Fruit fly (Drosophila melanogaster) whole organism, wandering third instar larva: ENCODE data around the gene CG17267.

Source experiments
- Abd-B ChIP-seq: fragments of >200 bp; optimal IDR thresholded peaks from 2 replicates; lab custom pipeline; 2017; ENCODE audit warnings: missing biosample characterization, missing genetic modification characterization
- CG32264 ChIP-seq: fragments of 200-800 bp; sonication (Bioruptor generic); optimal IDR thresholded peaks from 2 replicates; lab custom pipeline; 2016; ENCODE audit warnings: missing biosample characterization, missing genetic modification characterization
- CG9705 ChIP-seq: fragments of 200-800 bp; sonication (Bioruptor generic); optimal IDR thresholded peaks from 2 replicates; lab custom pipeline; 2018; ENCODE audit warnings: missing biosample characterization, mild to moderate bottlenecking, missing genetic modification characterization
- CrebA ChIP-seq: fragments of 200-800 bp; sonication (Bioruptor generic); optimal IDR thresholded peaks from 2 replicates; lab custom pipeline; 2016; ENCODE audit warnings: missing biosample characterization, mild to moderate bottlenecking, missing genetic modification characterization, borderline replicate concordance
- Dfd ChIP-seq: fragments of >200 bp; optimal IDR thresholded peaks from 2 replicates; lab custom pipeline; 2017; ENCODE audit warnings: missing biosample characterization, missing genetic modification characterization
- Dif ChIP-seq: fragments of 200-275, 200-300 bp; sonication (Bioruptor generic); optimal IDR thresholded peaks from 2 replicates; lab custom pipeline; 2018; ENCODE audit warnings: missing biosample characterization, missing genetic modification characterization; ENCODE audit not compliant: partially characterized antibody
- GATAd ChIP-seq: sonication (Bioruptor generic); optimal IDR thresholded peaks from 2 replicates; lab custom pipeline; 2016; ENCODE audit warnings: missing biosample characterization, missing genetic modification characterization
- HLH106 ChIP-seq: fragments of 200-800 bp; optimal IDR thresholded peaks from 3 replicates; lab custom pipeline; 2019; ENCODE audit warnings: missing biosample characterization, mild to moderate bottlenecking, missing genetic modification characterization, moderate library complexity
- Hnf4 ChIP-seq: fragments of 200-800 bp; sonication (Bioruptor generic); optimal IDR thresholded peaks from 2 replicates; lab custom pipeline; 2016; ENCODE audit warnings: missing biosample characterization, mild to moderate bottlenecking, missing genetic modification characterization
- Hr78 ChIP-seq: fragments of >200 bp; optimal IDR thresholded peaks from 2 replicates; lab custom pipeline; 2017; ENCODE audit warnings: missing biosample characterization, missing genetic modification characterization
- Hr83 ChIP-seq: fragments of 200-300 bp; sonication (Bioruptor generic); optimal IDR thresholded peaks from 2 replicates; lab custom pipeline; 2016; ENCODE audit warnings: missing biosample characterization, mild to moderate bottlenecking, missing genetic modification characterization, moderate library complexity; ENCODE audit not compliant: poor library complexity, severe bottlenecking
- Jra ChIP-seq: sonication (Bioruptor generic); optimal IDR thresholded peaks from 2 replicates; lab custom pipeline; 2016; ENCODE audit warnings: missing biosample characterization, missing genetic modification characterization
- Mio ChIP-seq: sonication (Bioruptor generic); optimal IDR thresholded peaks from 2 replicates; lab custom pipeline; 2016; ENCODE audit warnings: missing biosample characterization, missing genetic modification characterization
- Myc ChIP-seq: fragments of >200 bp; optimal IDR thresholded peaks from 2 replicates; lab custom pipeline; 2017
- N ChIP-seq: fragments of >200 bp; optimal IDR thresholded peaks from 2 replicates; lab custom pipeline; 2018; ENCODE audit warnings: missing biosample characterization, missing external identifiers, missing genetic modification characterization
- OdsH ChIP-seq: fragments of 200-800 bp; sonication (Bioruptor generic); optimal IDR thresholded peaks from 2 replicates; lab custom pipeline; 2016; ENCODE audit warnings: missing biosample characterization, mild to moderate bottlenecking, missing genetic modification characterization
- Rel ChIP-seq, 2 experiments: fragments of 200-800 bp; sonication (Bioruptor generic) in 1 of 2; optimal IDR thresholded peaks; 2 replicates in 1 of 2; 3 replicates in 1 of 2; lab custom pipeline; 2016 to 2019; ENCODE audit warnings: mild to moderate bottlenecking in 2 of 2, missing biosample characterization in 2 of 2, missing genetic modification characterization in 2 of 2, moderate library complexity in 1 of 2
- Sp1 ChIP-seq: fragments of 200-800 bp; sonication (Bioruptor generic); optimal IDR thresholded peaks from 3 replicates; lab custom pipeline; 2019; ENCODE audit warnings: missing biosample characterization, mild to moderate bottlenecking, missing genetic modification characterization, moderate library complexity
- Vsx2 ChIP-seq: fragments of 200-300, 225-300 bp; sonication (Bioruptor generic); optimal IDR thresholded peaks from 2 replicates; lab custom pipeline; 2018; ENCODE audit warnings: missing biosample characterization, missing genetic modification characterization; ENCODE audit not compliant: partially characterized antibody
- br ChIP-seq: fragments of 200-800 bp; sonication (Bioruptor generic); optimal IDR thresholded peaks from 2 replicates; lab custom pipeline; 2016; ENCODE audit warnings: missing biosample characterization, missing genetic modification characterization
- brk ChIP-seq: fragments of 200-800 bp; sonication (Bioruptor generic); optimal IDR thresholded peaks from 2 replicates; lab custom pipeline; 2016; ENCODE audit warnings: missing biosample characterization, mild to moderate bottlenecking, missing genetic modification characterization
- dl ChIP-seq, 2 experiments: fragments of 175-275, 200-275 bp in 1 of 2; fragments of 200-275 bp in 1 of 2; sonication (Bioruptor generic); optimal IDR thresholded peaks; lab custom pipeline; 2018; ENCODE audit warnings: mild to moderate bottlenecking in 2 of 2, missing biosample characterization in 2 of 2, missing genetic modification characterization in 2 of 2, moderate library complexity in 2 of 2; ENCODE audit not compliant: partially characterized antibody in 2 of 2, insufficient read depth in 1 of 2
- dmrt93B ChIP-seq: fragments of 200-800 bp; sonication (Bioruptor generic); optimal IDR thresholded peaks from 2 replicates; lab custom pipeline; 2018; ENCODE audit warnings: missing biosample characterization, mild to moderate bottlenecking, missing genetic modification characterization
- dsf ChIP-seq: sonication (Bioruptor generic); optimal IDR thresholded peaks from 2 replicates; lab custom pipeline; 2016; ENCODE audit warnings: missing biosample characterization, missing genetic modification characterization, borderline replicate concordance
- ey ChIP-seq: fragments of 200-800 bp; sonication (Bioruptor generic); optimal IDR thresholded peaks from 2 replicates; lab custom pipeline; 2016; ENCODE audit warnings: missing biosample characterization, missing genetic modification characterization
- foxo ChIP-seq, 2 experiments: fragments of 200-800 bp; sonication (Bioruptor generic); optimal IDR thresholded peaks; 2 replicates in 1 of 2; 3 replicates in 1 of 2; lab custom pipeline; 2016 to 2017; ENCODE audit warnings: missing biosample characterization in 2 of 2, missing genetic modification characterization in 2 of 2
- fru ChIP-seq: fragments of 200-800 bp; sonication (Bioruptor generic); optimal IDR thresholded peaks from 3 replicates; lab custom pipeline; 2016; ENCODE audit warnings: missing biosample characterization, mild to moderate bottlenecking, missing genetic modification characterization
- h ChIP-seq: fragments of 200-800 bp; sonication (Bioruptor generic); optimal IDR thresholded peaks from 3 replicates; lab custom pipeline; 2016; ENCODE audit warnings: missing biosample characterization, mild to moderate bottlenecking, missing genetic modification characterization
- jim ChIP-seq: fragments of 175-275, 200-325 bp; sonication (Bioruptor generic); optimal IDR thresholded peaks from 2 replicates; lab custom pipeline; 2016; ENCODE audit warnings: missing biosample characterization, mild to moderate bottlenecking, missing genetic modification characterization
- lola ChIP-seq: fragments of >200 bp; optimal IDR thresholded peaks from 2 replicates; lab custom pipeline; 2017; ENCODE audit warnings: missing biosample characterization, missing genetic modification characterization
- pan ChIP-seq: fragments of >200 bp; optimal IDR thresholded peaks from 2 replicates; lab custom pipeline; 2017
- psq ChIP-seq: fragments of 200-800 bp; sonication (Bioruptor generic); optimal IDR thresholded peaks from 3 replicates; lab custom pipeline; 2017; ENCODE audit warnings: missing biosample characterization, mild to moderate bottlenecking, missing genetic modification characterization, moderate library complexity
- rgr ChIP-seq: fragments of 200-800 bp; sonication (Bioruptor generic); optimal IDR thresholded peaks from 3 replicates; lab custom pipeline; 2016; ENCODE audit warnings: missing biosample characterization, mild to moderate bottlenecking, missing genetic modification characterization
- sage ChIP-seq: fragments of 200-800 bp; sonication (Bioruptor generic); optimal IDR thresholded peaks from 2 replicates; lab custom pipeline; 2016; ENCODE audit warnings: missing biosample characterization, mild to moderate bottlenecking, missing genetic modification characterization
- sv ChIP-seq: fragments of 200-800 bp; sonication (Bioruptor generic); optimal IDR thresholded peaks from 3 replicates; lab custom pipeline; 2016; ENCODE audit warnings: missing biosample characterization, missing genetic modification characterization
- tai ChIP-seq: sonication (Bioruptor generic); optimal IDR thresholded peaks from 2 replicates; lab custom pipeline; 2016; ENCODE audit warnings: missing biosample characterization, missing genetic modification characterization
- usp ChIP-seq: fragments of >200 bp; optimal IDR thresholded peaks from 2 replicates; lab custom pipeline; 2017; ENCODE audit warnings: missing biosample characterization, missing genetic modification characterization
- woc ChIP-seq: sonication (Bioruptor generic); optimal IDR thresholded peaks from 2 replicates; lab custom pipeline; 2016; ENCODE audit warnings: missing biosample characterization, mild to moderate bottlenecking, missing genetic modification characterization

CG17267 gene

DNA sequence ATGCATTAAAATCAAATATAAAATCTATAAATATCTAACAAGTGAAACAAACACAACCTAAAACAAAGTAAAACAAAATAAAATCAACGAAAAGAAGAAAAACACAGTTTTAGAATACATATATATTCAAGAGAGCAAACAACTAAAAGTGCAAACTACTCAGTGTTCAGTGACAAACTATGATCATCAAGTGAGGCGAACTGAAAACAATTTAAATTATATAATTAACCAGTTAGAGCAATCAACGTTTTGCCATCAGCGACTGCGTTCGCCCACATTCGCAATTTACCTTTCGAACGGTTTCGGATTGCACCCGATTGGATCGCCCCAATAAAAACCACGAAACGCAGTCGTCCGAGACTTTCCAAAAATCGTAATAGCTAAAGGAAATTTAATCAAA lies 40.6 kb upstream of the CG17267 start:
- TF ChIP-seq GATAd (no peak), brk (no peak), Vsx2 (GFP tag; lab: Kevin White, UChicago) (no peak), usp (GFP tag; lab: Kevin White, UChicago) (no peak), dl (GFP tag; optimal IDR thresholded peaks at IDR 0.05; lab: Kevin White, UChicago; ENCODE audit: insufficient read depth in 1 of 2, partially characterized antibody in 2 of 2) (no peak), Hr83 (no peak), HLH106 (tag; lab: Kevin White, UChicago) (no peak), Hr78 (GFP tag; lab: Kevin White, UChicago) (no peak), psq (GFP tag; lab: Kevin White, UChicago) (no peak), sv (GFP tag; lab: Kevin White, UChicago) (no peak), woc (GFP tag; lab: Kevin White, UChicago) (no peak), foxo (GFP tag; optimal IDR thresholded peaks at IDR 0.05; lab: Kevin White, UChicago) (no peak), sage (no peak), h (GFP tag; lab: Kevin White, UChicago) (no peak), Myc (lab: Kevin White, UChicago) (no peak), dmrt93B (GFP tag; lab: Kevin White, UChicago) (no peak)

DNA sequence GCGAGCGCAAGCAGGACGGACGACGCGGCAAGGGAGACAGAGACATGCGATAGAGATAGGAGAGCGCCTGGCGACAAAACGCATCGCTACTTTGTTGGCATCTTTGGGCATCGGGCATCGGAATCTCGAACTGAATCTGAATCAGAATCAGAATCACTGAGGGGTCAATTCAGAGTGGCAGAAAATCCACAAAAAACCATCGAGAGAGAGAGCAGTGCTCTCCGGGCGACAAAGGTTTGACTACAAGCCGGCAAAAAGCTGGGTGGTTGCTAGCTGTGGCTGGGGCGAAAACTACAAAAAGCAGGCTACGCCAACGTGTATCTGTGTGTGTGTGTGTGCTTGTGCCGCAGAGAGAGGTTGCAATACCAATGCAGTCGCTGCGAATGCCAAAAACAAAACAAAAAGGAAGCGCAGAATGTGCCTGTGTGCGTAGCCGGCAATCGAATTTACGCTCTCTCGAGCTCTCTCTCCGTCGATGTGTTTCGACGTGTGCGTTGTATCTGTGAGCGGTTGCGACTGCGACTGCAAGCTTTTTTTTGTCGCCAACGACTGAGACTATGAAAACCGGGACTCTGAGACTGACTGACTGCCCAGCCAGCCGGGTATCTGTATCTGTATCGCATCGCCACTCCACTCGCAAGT lies 39.5 kb upstream of the CG17267 start:
- TF ChIP-seq sage (peak; percentile 94), pan (lab: Kevin White, UChicago) (no peak), GATAd (no peak), Myc (lab: Kevin White, UChicago) (no peak), OdsH (GFP tag; lab: Kevin White, UChicago) (peak; percentile 37), CG9705 (GFP tag; lab: Kevin White, UChicago) (peak; percentile 29), sv (GFP tag; lab: Kevin White, UChicago) (no peak), Hr78 (GFP tag; lab: Kevin White, UChicago) (peak; percentile 45), Mio (GFP tag; lab: Kevin White, UChicago) (no peak), Dfd (no peak), ey (GFP tag; lab: Kevin White, UChicago) (no peak), h (GFP tag; lab: Kevin White, UChicago) (peak; percentile 81), brk (peak; percentile 92), foxo (GFP tag; optimal IDR thresholded peaks at IDR 0.05; lab: Kevin White, UChicago) (peak; percentile 23 to 96), Abd-B (GFP tag; lab: Kevin White, UChicago) (peak; percentile 79), fru (GFP tag; lab: Kevin White, UChicago) (peak; percentile 44), rgr (GFP tag; lab: Kevin White, UChicago) (peak; percentile 59), lola (no peak), Rel (GFP tag; optimal IDR thresholded peaks at IDR 0.05; lab: Kevin White, UChicago) (peak; percentile 99), Rel (tag; optimal IDR thresholded peaks at IDR 0.05; lab: Kevin White, UChicago) (peak; percentile 80), Sp1 (GFP tag; lab: Kevin White, UChicago) (peak; percentile 93), Vsx2 (GFP tag; lab: Kevin White, UChicago) (peak; percentile 69), usp (GFP tag; lab: Kevin White, UChicago) (no peak), dsf (GFP tag; lab: Kevin White, UChicago) (peak; percentile 39), woc (GFP tag; lab: Kevin White, UChicago) (peak; percentile 67), psq (GFP tag; lab: Kevin White, UChicago) (peak; percentile 78), HLH106 (tag; lab: Kevin White, UChicago) (peak; percentile 25), dl (GFP tag; optimal IDR thresholded peaks at IDR 0.05; lab: Kevin White, UChicago; ENCODE audit: insufficient read depth in 1 of 2, partially characterized antibody in 2 of 2) (peak; percentile 51 to 72), N (peak; percentile 91), Hnf4 (GFP tag; lab: Kevin White, UChicago) (peak; percentile 80), CG32264 (peak; percentile 85), CrebA (GFP tag; lab: Kevin White, UChicago) (peak; percentile 98), jim (peak; percentile 92), br (peak; percentile 60), Jra (GFP tag; lab: Kevin White, UChicago) (peak; percentile 75), tai (GFP tag; lab: Kevin White, UChicago) (no peak), Hr83 (peak; percentile 88), Dif (GFP tag; lab: Kevin White, UChicago) (peak; percentile 82), dmrt93B (GFP tag; lab: Kevin White, UChicago) (no peak)
